Fruit fly (Drosophila melanogaster) whole organism, embryonic: ENCODE measurements around the gene CG5068.

ENCODE experiments used
- CG10431 ChIP-seq: fragments of 200-800 bp; sonication (Bioruptor generic); optimal IDR thresholded peaks from 3 replicates; lab custom pipeline; 2018; ENCODE audit warnings: missing biosample characterization, mild to moderate bottlenecking, missing genetic modification characterization
- CG1529 ChIP-seq: fragments of 200-800 bp; sonication (Bioruptor generic); optimal IDR thresholded peaks from 3 replicates; lab custom pipeline; 2018; ENCODE audit warnings: missing biosample characterization, missing genetic modification characterization
- CG1603 ChIP-seq: fragments of 200-800 bp; sonication (Bioruptor generic); optimal IDR thresholded peaks from 2 replicates; lab custom pipeline; 2019; ENCODE audit warnings: missing biosample characterization, mild to moderate bottlenecking, missing genetic modification characterization, moderate library complexity
- CG16863 ChIP-seq: fragments of 200-800 bp; sonication (Bioruptor generic); optimal IDR thresholded peaks from 3 replicates; lab custom pipeline; 2016; ENCODE audit warnings: missing biosample characterization, missing genetic modification characterization
- CG17568 ChIP-seq: fragments of 200-800 bp; sonication (Bioruptor generic); optimal IDR thresholded peaks from 2 replicates; lab custom pipeline; 2018; ENCODE audit warnings: missing biosample characterization, mild to moderate bottlenecking, missing genetic modification characterization, moderate library complexity
- CG1832 ChIP-seq: fragments of 200-800 bp; sonication (Bioruptor generic); optimal IDR thresholded peaks from 2 replicates; lab custom pipeline; 2017; ENCODE audit warnings: missing biosample characterization, mild to moderate bottlenecking, missing genetic modification characterization, inconsistent platforms
- CG2129 ChIP-seq: fragments of 200-800 bp; sonication (Bioruptor generic); IDR thresholded peaks from 2 replicates; pipeline ENCODE4 v1.3.6; 2022; ENCODE audit warnings: missing biosample characterization, missing genetic modification characterization; ENCODE audit not compliant: partially characterized antibody
- CG31365 ChIP-seq: fragments of 200-800 bp; sonication (Bioruptor generic); optimal IDR thresholded peaks from 2 replicates; lab custom pipeline; 2018; ENCODE audit warnings: missing biosample characterization, mild to moderate bottlenecking, missing genetic modification characterization
- CG34422 ChIP-seq: fragments of 200-800 bp; sonication (Bioruptor generic); IDR thresholded peaks from 3 replicates; pipeline ENCODE4 v1.3.6; 2022; ENCODE audit warnings: missing biosample characterization, missing genetic modification characterization
- CG4360 ChIP-seq: fragments of 200-800 bp; sonication (Bioruptor generic); IDR thresholded peaks from 2 replicates; pipeline ENCODE4 v1.3.6; 2022; ENCODE audit warnings: missing biosample characterization, missing genetic modification characterization
- CG4617 ChIP-seq: fragments of 200-800 bp; sonication (Bioruptor generic); optimal IDR thresholded peaks from 3 replicates; lab custom pipeline; 2016; ENCODE audit warnings: missing biosample characterization, missing genetic modification characterization, borderline replicate concordance
- CG6254 ChIP-seq: fragments of 200-800 bp; sonication (Bioruptor generic); optimal IDR thresholded peaks from 3 replicates; lab custom pipeline; 2017; ENCODE audit warnings: mild to moderate bottlenecking, missing biosample characterization, missing genetic modification reagents, missing genetic modification characterization
- CG8478 ChIP-seq: fragments of >200 bp; optimal IDR thresholded peaks from 2 replicates; lab custom pipeline; 2018
- CG9215 ChIP-seq: fragments of 200-800 bp; sonication (Bioruptor generic); IDR thresholded peaks from 2 replicates; pipeline ENCODE4 v1.3.6; 2022; ENCODE audit warnings: missing biosample characterization, missing genetic modification characterization
- CG9609 ChIP-seq: fragments of 200-800 bp; sonication (Bioruptor generic); optimal IDR thresholded peaks from 3 replicates; lab custom pipeline; 2016; ENCODE audit warnings: missing biosample characterization, missing genetic modification characterization
- Eip74EF ChIP-seq, 2 experiments: fragments of 200-800 bp in 1 of 2; fragments of >200 bp in 1 of 2; sonication (Bioruptor generic) in 1 of 2; optimal IDR thresholded peaks; 2 replicates each; lab custom pipeline; 2017 to 2019; ENCODE audit warnings: missing biosample characterization in 2 of 2, missing genetic modification characterization in 2 of 2, mild to moderate bottlenecking in 1 of 2, moderate library complexity in 1 of 2
- H2.0 ChIP-seq: fragments of 200-800 bp; sonication (Bioruptor generic); IDR thresholded peaks from 2 replicates; pipeline ENCODE4 v1.3.6; 2022; ENCODE audit warnings: missing biosample characterization, missing genetic modification characterization
- HLH4C ChIP-seq: fragments of 200-800 bp; sonication (Bioruptor generic); IDR thresholded peaks from 3 replicates; pipeline ENCODE4 v1.3.6; 2022; ENCODE audit warnings: missing biosample characterization, missing genetic modification characterization; ENCODE audit not compliant: partially characterized antibody
- HLHmδ ChIP-seq: fragments of 200-800 bp; sonication (Bioruptor generic); optimal IDR thresholded peaks from 2 replicates; lab custom pipeline; 2018; ENCODE audit warnings: missing biosample characterization, mild to moderate bottlenecking, missing genetic modification characterization, moderate library complexity
- Hr51 ChIP-seq, 2 experiments: fragments of 200-800 bp; sonication (Bioruptor generic); optimal IDR thresholded peaks; 2 replicates in 1 of 2; 3 replicates in 1 of 2; lab custom pipeline; 2016 to 2018; ENCODE audit warnings: missing biosample characterization in 2 of 2, missing genetic modification characterization in 2 of 2, mild to moderate bottlenecking in 1 of 2, moderate library complexity in 1 of 2
- Max ChIP-seq: fragments of 200-800 bp; sonication (Bioruptor generic); optimal IDR thresholded peaks from 2 replicates; lab custom pipeline; 2016; ENCODE audit warnings: missing biosample characterization, mild to moderate bottlenecking, missing genetic modification characterization
- Mes4 ChIP-seq: fragments of 200-800 bp; sonication (Bioruptor generic); optimal IDR thresholded peaks from 2 replicates; lab custom pipeline; 2016; ENCODE audit warnings: missing biosample characterization, missing genetic modification characterization
- PHDP ChIP-seq: fragments of 200-800 bp; sonication (Bioruptor generic); optimal IDR thresholded peaks from 3 replicates; lab custom pipeline; 2018; ENCODE audit warnings: missing biosample characterization, mild to moderate bottlenecking, missing genetic modification characterization, moderate library complexity
- Pdp1 ChIP-seq, 2 experiments: fragments of 200-800 bp; sonication (Bioruptor generic); optimal IDR thresholded peaks; 3 replicates each; lab custom pipeline; 2016; ENCODE audit warnings: missing biosample characterization in 2 of 2, missing genetic modification characterization in 2 of 2, mild to moderate bottlenecking in 1 of 2, moderate library complexity in 1 of 2
- Six4 ChIP-seq: fragments of 200-800 bp; sonication (Bioruptor generic); optimal IDR thresholded peaks from 2 replicates; lab custom pipeline; 2016; ENCODE audit warnings: missing biosample characterization, missing genetic modification characterization
- Sox102F ChIP-seq: fragments of 200-800 bp; sonication (Bioruptor generic); optimal IDR thresholded peaks from 2 replicates; lab custom pipeline; 2018; ENCODE audit warnings: missing biosample characterization, mild to moderate bottlenecking, missing genetic modification characterization, moderate library complexity
- ab ChIP-seq: fragments of 200-800 bp; sonication (Bioruptor generic); optimal IDR thresholded peaks from 2 replicates; lab custom pipeline; 2016; ENCODE audit warnings: missing biosample characterization, missing genetic modification characterization
- ci ChIP-seq: fragments of 200-800 bp; sonication (Bioruptor generic); IDR thresholded peaks from 3 replicates; pipeline ENCODE4 v1.3.6; 2022; ENCODE audit warnings: missing biosample characterization, missing genetic modification characterization
- dimm ChIP-seq: fragments of 200-800 bp; sonication (Bioruptor generic); IDR thresholded peaks from 2 replicates; pipeline ENCODE4 v1.3.6; 2022; ENCODE audit warnings: missing biosample characterization, missing genetic modification characterization
- fd64A ChIP-seq: fragments of 200-800 bp; sonication (Bioruptor generic); optimal IDR thresholded peaks from 3 replicates; lab custom pipeline; 2018; ENCODE audit warnings: missing biosample characterization, mild to moderate bottlenecking, missing genetic modification characterization
- grau ChIP-seq: fragments of 200-800 bp; optimal IDR thresholded peaks from 3 replicates; lab custom pipeline; 2019; ENCODE audit warnings: missing biosample characterization, mild to moderate bottlenecking, missing genetic modification characterization, moderate library complexity
- ind ChIP-seq: fragments of 200-800 bp; sonication (Bioruptor generic); optimal IDR thresholded peaks from 3 replicates; lab custom pipeline; 2016; ENCODE audit warnings: missing biosample characterization, missing genetic modification characterization
- lbe ChIP-seq: fragments of 200-800 bp; sonication (Bioruptor generic); optimal IDR thresholded peaks from 2 replicates; lab custom pipeline; 2016; ENCODE audit warnings: missing biosample characterization, mild to moderate bottlenecking, missing genetic modification characterization
- lov ChIP-seq, 2 experiments: fragments of 200-800 bp in 1 of 2; fragments of >200 bp in 1 of 2; sonication (Bioruptor generic) in 1 of 2; IDR thresholded peaks in 1 of 2; optimal IDR thresholded peaks in 1 of 2; 2 replicates in 1 of 2; 3 replicates in 1 of 2; pipeline versions ENCODE4 v1.3.6 to Lab custom; 2017 to 2022; ENCODE audit warnings: missing biosample characterization in 1 of 2, missing genetic modification characterization in 1 of 2
- nom ChIP-seq: fragments of 200-800 bp; sonication (Bioruptor generic); optimal IDR thresholded peaks from 2 replicates; lab custom pipeline; 2017; ENCODE audit warnings: missing biosample characterization, missing genetic modification characterization, mild to moderate bottlenecking, moderate library complexity, missing genetic modification reagents
- oc ChIP-seq: fragments of 200-800 bp; sonication (Bioruptor generic); optimal IDR thresholded peaks from 2 replicates; lab custom pipeline; 2018; ENCODE audit warnings: missing biosample characterization, mild to moderate bottlenecking, missing genetic modification characterization, moderate library complexity
- pan ChIP-seq, 4 experiments: fragments of >200 bp in 3 of 4; fragments of 200-800 bp in 1 of 4; sonication (Bioruptor generic) in 1 of 4; optimal IDR thresholded peaks in 3 of 4; IDR thresholded peaks in 1 of 4; 2 replicates each; pipeline versions ENCODE4 v1.3.6 to Lab custom; 2017 to 2022; ENCODE audit warnings: missing biosample characterization in 2 of 4, missing genetic modification characterization in 2 of 4, mixed read lengths in 1 of 4
- peb ChIP-seq: fragments of 200-800 bp; sonication (Bioruptor generic); IDR thresholded peaks from 2 replicates; pipeline ENCODE4 v1.3.6; 2022; ENCODE audit warnings: missing biosample characterization, missing genetic modification characterization
- sc ChIP-seq, 3 experiments: fragments of >200 bp in 2 of 3; fragments of 200-800 bp in 1 of 3; sonication (Bioruptor generic) in 1 of 3; optimal IDR thresholded peaks; 2 replicates in 2 of 3; 3 replicates in 1 of 3; lab custom pipeline; 2017; ENCODE audit warnings: mild to moderate bottlenecking in 1 of 3, missing biosample characterization in 1 of 3, missing genetic modification characterization in 1 of 3, missing genetic modification reagents in 1 of 3
- sens ChIP-seq: fragments of 200-800 bp; sonication (Bioruptor generic); peaks from one replicate; lab custom pipeline; 2016; ENCODE audit warnings: missing biosample characterization, missing genetic modification characterization
- sr ChIP-seq: fragments of 200-800 bp; sonication (Bioruptor generic); IDR thresholded peaks from 3 replicates; pipeline ENCODE4 v1.3.6; 2022; ENCODE audit warnings: missing biosample characterization, missing genetic modification characterization
- sug ChIP-seq: fragments of 200-800 bp; optimal IDR thresholded peaks from 2 replicates; lab custom pipeline; 2019; ENCODE audit warnings: missing biosample characterization, mild to moderate bottlenecking, missing genetic modification characterization, moderate library complexity
- tgo ChIP-seq: fragments of 200-800 bp; sonication (Bioruptor generic); IDR thresholded peaks from 3 replicates; pipeline ENCODE4 v1.3.6; 2022; ENCODE audit warnings: missing biosample characterization, missing genetic modification characterization
- tio ChIP-seq: fragments of 200-800 bp; sonication (Bioruptor generic); optimal IDR thresholded peaks from 2 replicates; lab custom pipeline; 2017; ENCODE audit warnings: missing biosample characterization, missing genetic modification characterization, inconsistent platforms
- trh ChIP-seq: fragments of 200-800 bp; sonication (Bioruptor generic); optimal IDR thresholded peaks from 2 replicates; lab custom pipeline; 2016; ENCODE audit warnings: missing biosample characterization, missing genetic modification characterization
- zfh1 ChIP-seq: fragments of 200-800 bp; sonication (Bioruptor generic); IDR thresholded peaks from 3 replicates; pipeline ENCODE4 v1.3.6; 2022; ENCODE audit warnings: missing biosample characterization, missing genetic modification characterization

The CG5068 gene

DNA sequence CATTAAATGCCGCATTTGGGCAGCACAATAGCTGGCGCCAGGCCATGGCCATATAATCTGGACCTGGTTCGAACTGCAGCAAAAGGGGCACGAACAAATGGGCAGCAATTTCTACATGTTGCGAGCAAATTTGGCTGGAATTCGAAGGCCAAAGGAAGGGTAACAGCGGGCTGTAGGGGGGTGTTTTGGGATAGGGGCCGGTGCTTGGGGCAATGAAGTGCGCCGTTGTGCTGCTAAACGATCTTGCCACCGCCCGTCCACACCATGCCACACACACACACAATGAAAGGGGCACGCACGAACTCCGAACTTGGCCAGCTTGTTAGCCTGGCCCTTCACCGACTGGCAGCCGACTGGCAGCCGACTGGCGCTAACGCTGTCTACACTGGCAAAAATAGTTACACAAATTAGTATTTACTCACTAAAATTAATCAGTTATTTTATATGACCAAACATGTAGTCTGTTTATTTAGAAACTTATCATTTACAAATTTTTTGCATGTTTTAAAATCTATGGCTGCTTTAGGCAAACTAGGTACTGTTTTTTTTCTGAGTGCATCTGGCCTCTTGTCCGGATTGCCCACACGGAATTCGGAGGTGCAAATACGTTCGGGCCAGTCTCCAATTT, 47.6 kb downstream of the CG5068 start (continued):
- no peak for TF ChIP-seq CG8478 (lab: Kevin White, UChicago)
- peak; percentile 63 for TF ChIP-seq ind (GFP tag; lab: Kevin White, UChicago)
- no peak for TF ChIP-seq sc (optimal IDR thresholded peaks at IDR 0.05; lab: Kevin White, UChicago)
- peak; percentile 46 for TF ChIP-seq sc (GFP tag; optimal IDR thresholded peaks at IDR 0.05; lab: Kevin White, UChicago)
- peak; percentile 94 for TF ChIP-seq sens (GFP tag; lab: Kevin White, UChicago)
- TF ChIP-seq CG4360 (GFP tag; lab: Robert Waterston, UW): peak; percentile 25; the same call in 1 of the 2 replicates
- TF ChIP-seq zfh1: peak; percentile 89
- TF ChIP-seq Pdp1 (GFP tag; optimal IDR thresholded peaks at IDR 0.05; lab: Kevin White, UChicago): peak in 1 of 2 experiments; percentile 43
- TF ChIP-seq sug (tag; lab: Kevin White, UChicago): no peak
- no peak for TF ChIP-seq CG1832 (GFP tag; lab: Kevin White, UChicago)
- TF ChIP-seq CG1529 (GFP tag; lab: Kevin White, UChicago): peak; percentile 27
- TF ChIP-seq HLH4C (GFP tag; lab: Robert Waterston, UW): no peak
- TF ChIP-seq CG1603: peak; percentile 0
- TF ChIP-seq tio (GFP tag; lab: Kevin White, UChicago): no peak
- TF ChIP-seq Eip74EF (GFP tag; optimal IDR thresholded peaks at IDR 0.05; lab: Kevin White, UChicago): peak in 1 of 2 experiments; percentile 20
- TF ChIP-seq CG9609 (GFP tag; lab: Kevin White, UChicago): peak; percentile 12
- peak; percentile 64 for TF ChIP-seq tgo
- peak in 1 of 2 experiments; percentile 17 for TF ChIP-seq Hr51 (GFP tag; optimal IDR thresholded peaks at IDR 0.05; lab: Kevin White, UChicago)
- TF ChIP-seq peb: peak; percentile 63; the same call in 1 of the 2 replicates
- peak; percentile 48 for TF ChIP-seq Six4
- TF ChIP-seq CG31365 (tag; lab: Kevin White, UChicago): no peak
- peak; percentile 41 for TF ChIP-seq grau
- no peak for TF ChIP-seq lov (optimal IDR thresholded peaks at IDR 0.05; lab: Kevin White, UChicago)
- TF ChIP-seq lov (GFP tag; IDR thresholded peaks at IDR 0.05; lab: Robert Waterston, UW): peak; percentile 34; the same call in 1 of the 3 replicates
- TF ChIP-seq dimm (GFP tag; lab: Robert Waterston, UW): 0 out of 2 replicates have a peak, but pooled peaks have one; percentile 15
- peak; percentile 28 for TF ChIP-seq fd64A
- no peak for TF ChIP-seq ab (GFP tag; lab: Kevin White, UChicago)
- TF ChIP-seq CG9215 (GFP tag; lab: Robert Waterston, UW): 0 out of 2 replicates have a peak, but pooled peaks have one; percentile 6
- TF ChIP-seq CG10431: no peak
- peak; percentile 61 for TF ChIP-seq nom (GFP tag; lab: Kevin White, UChicago)
- no peak for TF ChIP-seq oc
- TF ChIP-seq lbe (GFP tag; lab: Kevin White, UChicago): peak; percentile 14
- TF ChIP-seq CG17568 (GFP tag; lab: Kevin White, UChicago): no peak
- no peak for TF ChIP-seq pan (optimal IDR thresholded peaks at IDR 0.05; lab: Kevin White, UChicago)
- peak in 1 of 2 experiments; percentile 78 for TF ChIP-seq pan (GFP tag; optimal IDR thresholded peaks at IDR 0.05 in 1 of 2, IDR thresholded peaks at IDR 0.05 in 1 of 2)
- TF ChIP-seq Max (GFP tag; lab: Kevin White, UChicago): peak; percentile 56
- TF ChIP-seq CG34422: peak; percentile 61; the same call in 1 of the 3 replicates
- TF ChIP-seq CG6254: peak; percentile 67
- no peak for TF ChIP-seq HLHmδ (GFP tag; lab: Kevin White, UChicago)
- peak; percentile 11 for TF ChIP-seq PHDP (tag; lab: Kevin White, UChicago)
- peak; percentile 50 for TF ChIP-seq Sox102F
- TF ChIP-seq trh (GFP tag; lab: Kevin White, UChicago): peak; percentile 7
- no peak for TF ChIP-seq sr (GFP tag; lab: Robert Waterston, UW)
- peak; percentile 59 for TF ChIP-seq CG16863
- peak; percentile 23 for TF ChIP-seq Mes4 (GFP tag; lab: Kevin White, UChicago)
- TF ChIP-seq CG2129: no peak
- peak; percentile 62 for TF ChIP-seq H2.0 (GFP tag; lab: Robert Waterston, UW)
- peak; percentile 83 for TF ChIP-seq ci
- no peak for TF ChIP-seq CG4617 (GFP tag; lab: Kevin White, UChicago)
